Fruit fly (Drosophila melanogaster) whole organism, embryonic: ENCODE results near the gene CaBP1.

Experiments used
- Blimp-1 ChIP-seq: fragments of 200-800 bp; sonication (Bioruptor generic); optimal IDR thresholded peaks from 3 replicates; lab custom pipeline; 2018; ENCODE audit warnings: missing biosample characterization, missing genetic modification characterization, mild to moderate bottlenecking, moderate library complexity, missing genetic modification reagents
- Bteb2 ChIP-seq: fragments of 200-800 bp; sonication (Bioruptor generic); optimal IDR thresholded peaks from 2 replicates; lab custom pipeline; 2016; ENCODE audit warnings: missing biosample characterization, missing genetic modification characterization
- CG11247 ChIP-seq: fragments of 200-800 bp; sonication (Bioruptor generic); IDR thresholded peaks from 2 replicates; pipeline ENCODE4 v1.3.6; 2022; ENCODE audit warnings: missing biosample characterization, missing genetic modification characterization
- CG13123 ChIP-seq: fragments of 200-800 bp; sonication (Bioruptor generic); optimal IDR thresholded peaks from 2 replicates; lab custom pipeline; 2016; ENCODE audit warnings: missing biosample characterization, missing genetic modification characterization
- CG15011 ChIP-seq: fragments of 200-800 bp; sonication (Bioruptor generic); optimal IDR thresholded peaks from 3 replicates; lab custom pipeline; 2018; ENCODE audit warnings: missing biosample characterization, mild to moderate bottlenecking, missing genetic modification characterization
- CG15514 ChIP-seq: fragments of 200-800 bp; sonication (Bioruptor generic); optimal IDR thresholded peaks from 3 replicates; lab custom pipeline; 2017; ENCODE audit warnings: missing biosample characterization, missing genetic modification characterization, mild to moderate bottlenecking, moderate library complexity, missing genetic modification reagents
- CG18011 ChIP-seq: fragments of 200-800 bp; sonication (Bioruptor generic); optimal IDR thresholded peaks from 2 replicates; lab custom pipeline; 2017; ENCODE audit warnings: missing biosample characterization, missing genetic modification characterization, mild to moderate bottlenecking, moderate library complexity, missing genotype
- CG18599 ChIP-seq: fragments of 200-800 bp; sonication (Bioruptor generic); optimal IDR thresholded peaks from 3 replicates; lab custom pipeline; 2017; ENCODE audit warnings: missing biosample characterization, missing genetic modification characterization, mild to moderate bottlenecking, moderate library complexity, missing genetic modification reagents
- CG2116 ChIP-seq: fragments of 200-800 bp; sonication (Bioruptor generic); optimal IDR thresholded peaks from 3 replicates; lab custom pipeline; 2018; ENCODE audit warnings: missing biosample characterization, mild to moderate bottlenecking, missing genetic modification characterization
- CG2875 ChIP-seq: fragments of 200-800 bp; sonication (Bioruptor generic); optimal IDR thresholded peaks from 2 replicates; lab custom pipeline; 2017; ENCODE audit warnings: missing biosample characterization, mild to moderate bottlenecking, missing genetic modification characterization, missing genetic modification reagents
- CG31224 ChIP-seq: fragments of 200-800 bp; sonication (Bioruptor generic); IDR thresholded peaks from 2 replicates; pipeline ENCODE4 v1.3.6; 2022; ENCODE audit warnings: missing biosample characterization, missing genetic modification characterization
- CG31441 ChIP-seq: fragments of 200-800 bp; sonication (Bioruptor generic); IDR thresholded peaks from 2 replicates; pipeline ENCODE4 v1.3.6; 2022; ENCODE audit warnings: missing biosample characterization, missing genetic modification characterization
- CG43689 ChIP-seq: fragments of 200-800 bp; sonication (Bioruptor generic); IDR thresholded peaks from 2 replicates; pipeline ENCODE4 v1.3.6; 2022; ENCODE audit warnings: missing biosample characterization, missing genetic modification characterization
- CG8089 ChIP-seq: fragments of 200-800 bp; sonication (Bioruptor generic); optimal IDR thresholded peaks from 3 replicates; lab custom pipeline; 2016; ENCODE audit warnings: missing biosample characterization, missing genetic modification characterization
- CG8290 ChIP-seq, 3 experiments: fragments of 200-800 bp; sonication (Bioruptor generic); optimal IDR thresholded peaks; 2 replicates each; lab custom pipeline; 2016 to 2019; ENCODE audit warnings: missing biosample characterization in 3 of 3, missing genetic modification characterization in 3 of 3, mild to moderate bottlenecking in 2 of 3, moderate library complexity in 1 of 3
- CG8359 ChIP-seq: fragments of 200-800 bp; sonication (Bioruptor generic); optimal IDR thresholded peaks from 2 replicates; lab custom pipeline; 2017; ENCODE audit warnings: missing biosample characterization, mild to moderate bottlenecking, missing genetic modification characterization, borderline replicate concordance
- Deaf1 ChIP-seq: fragments of 200-800 bp; optimal IDR thresholded peaks from 3 replicates; lab custom pipeline; 2019; ENCODE audit warnings: missing biosample characterization, mild to moderate bottlenecking, missing genetic modification characterization, moderate library complexity
- Dfd ChIP-seq, 2 experiments: fragments of >200 bp; optimal IDR thresholded peaks; 2 replicates each; lab custom pipeline; 2017; ENCODE audit warnings: missing biosample characterization in 2 of 2, missing genetic modification characterization in 2 of 2
- Fer1 ChIP-seq: fragments of 200-800 bp; sonication (Bioruptor generic); optimal IDR thresholded peaks from 2 replicates; lab custom pipeline; 2017; ENCODE audit warnings: missing biosample characterization, mild to moderate bottlenecking, missing genetic modification characterization
- HHEX ChIP-seq: fragments of 200-800 bp; sonication (Bioruptor generic); optimal IDR thresholded peaks from 3 replicates; lab custom pipeline; 2017; ENCODE audit warnings: missing biosample characterization, mild to moderate bottlenecking, missing genetic modification characterization, missing genetic modification reagents
- Hey ChIP-seq: fragments of 200-800 bp; sonication (Bioruptor generic); optimal IDR thresholded peaks from 3 replicates; lab custom pipeline; 2018; ENCODE audit warnings: missing biosample characterization, mild to moderate bottlenecking, missing genetic modification characterization
- HmgZ ChIP-seq: fragments of 200-800 bp; sonication (Bioruptor generic); optimal IDR thresholded peaks from 2 replicates; lab custom pipeline; 2018; ENCODE audit warnings: missing biosample characterization, mild to moderate bottlenecking, missing genetic modification characterization
- NK7.1 ChIP-seq: fragments of 200-800 bp; sonication (Bioruptor generic); optimal IDR thresholded peaks from 3 replicates; lab custom pipeline; 2016; ENCODE audit warnings: missing biosample characterization, missing genetic modification characterization
- Nf-YC ChIP-seq: fragments of 200-800 bp; optimal IDR thresholded peaks from 3 replicates; lab custom pipeline; 2019; ENCODE audit warnings: missing biosample characterization, mild to moderate bottlenecking, missing genetic modification characterization, moderate library complexity
- Poxn ChIP-seq: fragments of 200-800 bp; sonication (Bioruptor generic); IDR thresholded peaks from 2 replicates; pipeline ENCODE4 v1.3.6; 2022; ENCODE audit warnings: missing biosample characterization, missing genetic modification characterization
- Six4 ChIP-seq: fragments of 200-800 bp; sonication (Bioruptor generic); optimal IDR thresholded peaks from 2 replicates; lab custom pipeline; 2016; ENCODE audit warnings: missing biosample characterization, missing genetic modification characterization
- ash1 ChIP-seq: fragments of 200-800 bp; sonication (Bioruptor generic); optimal IDR thresholded peaks from 2 replicates; lab custom pipeline; 2018; ENCODE audit warnings: missing biosample characterization, mild to moderate bottlenecking, missing genetic modification characterization
- az2 ChIP-seq: fragments of 200-800 bp; sonication (Bioruptor generic); optimal IDR thresholded peaks from 3 replicates; lab custom pipeline; 2016; ENCODE audit warnings: missing biosample characterization, missing genetic modification characterization
- ci ChIP-seq: fragments of 200-800 bp; sonication (Bioruptor generic); IDR thresholded peaks from 3 replicates; pipeline ENCODE4 v1.3.6; 2022; ENCODE audit warnings: missing biosample characterization, missing genetic modification characterization
- dati ChIP-seq: fragments of 200-800 bp; sonication (Bioruptor generic); IDR thresholded peaks from 2 replicates; pipeline ENCODE4 v1.3.6; 2022; ENCODE audit warnings: missing biosample characterization, missing genetic modification characterization
- eyg ChIP-seq: fragments of 200-800 bp; sonication (Bioruptor generic); optimal IDR thresholded peaks from 3 replicates; lab custom pipeline; 2016; ENCODE audit warnings: missing biosample characterization, missing genetic modification characterization
- fd64A ChIP-seq: fragments of 200-800 bp; sonication (Bioruptor generic); optimal IDR thresholded peaks from 3 replicates; lab custom pipeline; 2018; ENCODE audit warnings: missing biosample characterization, mild to moderate bottlenecking, missing genetic modification characterization
- gcm ChIP-seq: fragments of 200-800 bp; sonication (Bioruptor generic); optimal IDR thresholded peaks from 2 replicates; lab custom pipeline; 2019; ENCODE audit warnings: missing biosample characterization, mild to moderate bottlenecking, missing genetic modification characterization, moderate library complexity
- gem ChIP-seq: fragments of 200-800 bp; sonication (Bioruptor generic); optimal IDR thresholded peaks from 2 replicates; lab custom pipeline; 2019; ENCODE audit warnings: missing biosample characterization, mild to moderate bottlenecking, missing genetic modification characterization, moderate library complexity
- grn ChIP-seq: fragments of 200-800 bp; sonication (Bioruptor generic); optimal IDR thresholded peaks from 3 replicates; lab custom pipeline; 2017; ENCODE audit warnings: missing biosample characterization, missing genetic modification characterization
- hkb ChIP-seq, 2 experiments: fragments of 200-800 bp in 1 of 2; fragments of >200 bp in 1 of 2; sonication (Bioruptor generic) in 1 of 2; IDR thresholded peaks in 1 of 2; optimal IDR thresholded peaks in 1 of 2; 2 replicates each; pipeline versions ENCODE4 v1.3.6 to Lab custom; 2017 to 2022; ENCODE audit warnings: missing biosample characterization in 1 of 2, missing genetic modification characterization in 1 of 2
- lab ChIP-seq: fragments of 200-800 bp; sonication (Bioruptor generic); optimal IDR thresholded peaks from 3 replicates; lab custom pipeline; 2017; ENCODE audit warnings: missing biosample characterization, missing genetic modification characterization, mild to moderate bottlenecking, moderate library complexity, missing genetic modification reagents
- pfk ChIP-seq: fragments of 200-800 bp; sonication (Bioruptor generic); optimal IDR thresholded peaks from 2 replicates; lab custom pipeline; 2018; ENCODE audit warnings: missing biosample characterization, mild to moderate bottlenecking, missing genetic modification characterization, moderate library complexity
- pho ChIP-seq: fragments of 200-800 bp; sonication (Bioruptor generic); optimal IDR thresholded peaks from 2 replicates; lab custom pipeline; 2016; ENCODE audit warnings: missing biosample characterization, missing genetic modification characterization
- pnt ChIP-seq: fragments of 200-800 bp; sonication (Bioruptor generic); optimal IDR thresholded peaks from 3 replicates; lab custom pipeline; 2016; ENCODE audit warnings: missing biosample characterization, missing genetic modification characterization
- repo ChIP-seq: fragments of 200-800 bp; sonication (Bioruptor generic); optimal IDR thresholded peaks from 2 replicates; lab custom pipeline; 2016; ENCODE audit warnings: missing biosample characterization, missing genetic modification characterization
- sc ChIP-seq, 3 experiments: fragments of >200 bp in 2 of 3; fragments of 200-800 bp in 1 of 3; sonication (Bioruptor generic) in 1 of 3; optimal IDR thresholded peaks; 2 replicates in 2 of 3; 3 replicates in 1 of 3; lab custom pipeline; 2017; ENCODE audit warnings: mild to moderate bottlenecking in 1 of 3, missing biosample characterization in 1 of 3, missing genetic modification characterization in 1 of 3, missing genetic modification reagents in 1 of 3
- sim ChIP-seq: fragments of 200-800 bp; sonication (Bioruptor generic); IDR thresholded peaks from 2 replicates; pipeline ENCODE4 v1.3.6; 2022; ENCODE audit warnings: missing biosample characterization, missing genetic modification characterization
- slp2 ChIP-seq: fragments of 200-800 bp; sonication (Bioruptor generic); optimal IDR thresholded peaks from 2 replicates; lab custom pipeline; 2016; ENCODE audit warnings: missing biosample characterization, missing genetic modification characterization
- sqz ChIP-seq: fragments of 200-800 bp; sonication (Bioruptor generic); optimal IDR thresholded peaks from 3 replicates; lab custom pipeline; 2018; ENCODE audit warnings: missing biosample characterization, mild to moderate bottlenecking, missing genetic modification characterization
- ttk ChIP-seq: fragments of 200-800 bp; sonication (Bioruptor generic); IDR thresholded peaks from 2 replicates; pipeline ENCODE4 v2.1.2; 2022; ENCODE audit warnings: missing biosample characterization, missing genetic modification characterization
- wek ChIP-seq: fragments of 200-800 bp; sonication (Bioruptor generic); optimal IDR thresholded peaks from 3 replicates; lab custom pipeline; 2018; ENCODE audit warnings: missing biosample characterization, mild to moderate bottlenecking, missing genetic modification characterization, moderate library complexity

CaBP1 gene

DNA sequence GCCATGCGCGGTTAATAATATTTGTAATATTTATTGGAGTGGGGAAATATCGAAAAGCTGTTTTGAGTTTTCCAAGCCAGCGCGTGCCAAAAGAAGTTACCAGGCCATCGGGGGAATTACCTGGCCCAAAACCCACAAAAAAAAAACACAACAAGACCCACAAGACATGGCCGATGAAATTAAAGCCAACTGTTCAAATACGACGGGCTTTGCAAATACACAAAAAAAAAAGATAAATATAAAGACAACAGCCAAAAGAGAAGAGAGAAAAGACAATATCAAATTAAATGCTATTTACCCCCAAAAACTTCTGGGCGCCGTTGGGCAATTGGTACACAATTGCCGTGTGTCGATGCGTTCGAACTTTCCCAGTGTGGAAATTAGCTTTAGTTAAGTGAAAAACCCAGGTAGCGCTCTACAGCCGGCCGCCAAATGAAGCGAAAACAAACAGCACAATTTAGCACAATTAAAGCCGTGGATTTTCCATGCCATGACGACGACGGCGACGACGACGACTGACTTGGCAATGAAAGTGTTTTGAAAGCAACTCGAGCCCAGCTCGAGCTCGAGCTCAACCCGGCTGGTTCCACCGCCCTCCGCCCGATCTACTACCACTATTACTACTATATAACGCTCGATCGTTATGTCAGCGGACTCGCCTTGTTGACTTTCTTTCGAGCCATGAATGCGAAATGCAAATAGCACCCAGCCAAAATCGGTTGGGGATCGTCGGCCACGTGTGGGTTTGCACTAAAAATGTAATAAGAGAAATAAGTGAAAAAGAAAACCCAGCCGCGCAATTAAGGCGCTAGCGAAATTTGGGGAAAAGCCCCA lies 38.5 kb downstream of the CaBP1 start (continued):
- TF ChIP-seq sc (optimal IDR thresholded peaks at IDR 0.05; lab: Kevin White, UChicago) (no peak), sc (GFP tag; optimal IDR thresholded peaks at IDR 0.05; lab: Kevin White, UChicago) (no peak), CG2116 (GFP tag; lab: Kevin White, UChicago) (peak; percentile 27), Dfd (GFP tag; optimal IDR thresholded peaks at IDR 0.05; lab: Kevin White, UChicago) (no peak), gem (tag; lab: Kevin White, UChicago) (peak; percentile 53), CG43689 (GFP tag; lab: Robert Waterston, UW) (no peak), repo (GFP tag; lab: Kevin White, UChicago) (peak; percentile 16), Deaf1 (no peak), slp2 (GFP tag; lab: Kevin White, UChicago) (peak; percentile 24), CG31224 (GFP tag; lab: Robert Waterston, UW) (no peak), wek (peak; percentile 72), dati (GFP tag; lab: Robert Waterston, UW) (no peak), pho (GFP tag; lab: Kevin White, UChicago) (peak; percentile 39), CG8089 (GFP tag; lab: Kevin White, UChicago) (peak; percentile 8), grn (GFP tag; lab: Kevin White, UChicago) (peak; percentile 13), ttk (GFP tag; lab: Robert Waterston, UW) (no peak; the same call in 1 of the 2 replicates), pnt (no peak), CG8359 (GFP tag; lab: Kevin White, UChicago) (no peak), CG18011 (peak; percentile 43), CG2875 (peak; percentile 58), HHEX (peak; percentile 50), Poxn (GFP tag; lab: Robert Waterston, UW) (no peak), CG31441 (GFP tag; lab: Robert Waterston, UW) (peak; percentile 24; the same call in 1 of the 2 replicates), hkb (optimal IDR thresholded peaks at IDR 0.05; lab: Kevin White, UChicago) (no peak), hkb (GFP tag; IDR thresholded peaks at IDR 0.05; lab: Robert Waterston, UW) (peak; percentile 57), gcm (peak; percentile 8), Bteb2 (GFP tag; lab: Kevin White, UChicago) (peak; percentile 32), sqz (GFP tag; lab: Kevin White, UChicago) (peak; percentile 53), fd64A (GFP tag; lab: Kevin White, UChicago) (peak; percentile 39), NK7.1 (GFP tag; lab: Kevin White, UChicago) (peak; percentile 40), pfk (GFP tag; lab: Kevin White, UChicago) (peak; percentile 48), CG15011 (GFP tag; lab: Kevin White, UChicago) (peak; percentile 40), Hey (peak; percentile 0), az2 (GFP tag; lab: Kevin White, UChicago) (no peak), Blimp-1 (GFP tag; lab: Kevin White, UChicago) (no peak), lab (GFP tag; lab: Kevin White, UChicago) (peak; percentile 73), ci (GFP tag; lab: Robert Waterston, UW) (peak; percentile 70; the same call in 2 of the 3 replicates), CG18599 (GFP tag; lab: Kevin White, UChicago) (peak; percentile 58), CG11247 (GFP tag; lab: Robert Waterston, UW) (peak; percentile 51), CG8290 (GFP tag; optimal IDR thresholded peaks at IDR 0.05; lab: Kevin White, UChicago) (no peak), CG8290 (tag; optimal IDR thresholded peaks at IDR 0.05; lab: Kevin White, UChicago) (peak in 1 of 2 experiments; percentile 35), Six4 (GFP tag; lab: Kevin White, UChicago) (peak; percentile 18), HmgZ (no peak), sim (GFP tag; lab: Robert Waterston, UW) (no peak), eyg (GFP tag; lab: Kevin White, UChicago) (peak; percentile 40), CG15514 (GFP tag; lab: Kevin White, UChicago) (peak; percentile 13), ash1 (GFP tag; lab: Kevin White, UChicago) (no peak), Fer1 (GFP tag; lab: Kevin White, UChicago) (peak; percentile 72), Nf-YC (no peak), CG13123 (GFP tag; lab: Kevin White, UChicago) (no peak)
